Worm (Caenorhabditis elegans) whole organism, L3 larva: ENCODE results near the gene F23F1.4.

Source experiments
- R02D3.7 ChIP-seq: fragments of 150-350 bp; optimal IDR thresholded peaks from 2 replicates; lab custom pipeline; 2014; ENCODE audit warnings: missing biosample characterization, missing genetic modification characterization
- ZK546.5 ChIP-seq: sonication (generic microtip); optimal IDR thresholded peaks from 2 replicates; lab custom pipeline; 2017; ENCODE audit warnings: missing biosample characterization, missing genetic modification characterization
- ama-1 ChIP-seq: fragments of 150-350 bp; optimal IDR thresholded peaks from 2 replicates; lab custom pipeline; 2018
- ceh-16 ChIP-seq: sonication (generic microtip); optimal IDR thresholded peaks from 2 replicates; lab custom pipeline; 2017; ENCODE audit warnings: missing biosample characterization, missing genetic modification characterization
- ceh-28 ChIP-seq: fragments of 150-350 bp; optimal IDR thresholded peaks from 2 replicates; lab custom pipeline; 2014; ENCODE audit warnings: missing biosample characterization, missing genetic modification reagents, missing genetic modification characterization
- ceh-9 ChIP-seq: sonication (generic microtip); optimal IDR thresholded peaks from 2 replicates; lab custom pipeline; 2018; ENCODE audit warnings: missing biosample characterization, missing genetic modification characterization
- egl-27 ChIP-seq: sonication (generic microtip); optimal IDR thresholded peaks from 4 replicates; lab custom pipeline; 2017; ENCODE audit warnings: missing biosample characterization, missing genetic modification reagents, missing genetic modification characterization
- egl-5 ChIP-seq: fragments of 150-350 bp; optimal IDR thresholded peaks from 2 replicates; lab custom pipeline; 2017; ENCODE audit warnings: missing biosample characterization, missing genetic modification reagents, missing genetic modification characterization, inconsistent platforms
- elt-1 ChIP-seq: fragments of 150-350 bp; optimal IDR thresholded peaks from 2 replicates; lab custom pipeline; 2014; ENCODE audit warnings: missing biosample characterization, missing genetic modification characterization
- elt-2 ChIP-seq: sonication (generic microtip); optimal IDR thresholded peaks from 2 replicates; lab custom pipeline; 2016; ENCODE audit warnings: missing genetic modification reagents, mild to moderate bottlenecking, missing genetic modification characterization, missing compliant biosample characterization
- elt-3 ChIP-seq, 3 experiments: fragments of 150-350 bp in 1 of 3; sonication (generic microtip) in 2 of 3; optimal IDR thresholded peaks; 2 replicates in 2 of 3; 4 replicates in 1 of 3; lab custom pipeline; 2014 to 2017; ENCODE audit warnings: missing biosample characterization in 3 of 3, missing genetic modification characterization in 3 of 3
- eor-1 ChIP-seq, 2 experiments: fragments of 150-350 bp; optimal IDR thresholded peaks; 2 replicates each; lab custom pipeline; 2014 to 2018; ENCODE audit warnings: missing biosample characterization in 2 of 2, missing genetic modification characterization in 2 of 2
- fkh-2 ChIP-seq: fragments of 150-350 bp; optimal IDR thresholded peaks from 2 replicates; lab custom pipeline; 2014; ENCODE audit warnings: missing biosample characterization, missing genetic modification reagents, missing genetic modification characterization
- fos-1 ChIP-seq: fragments of 150-350 bp; optimal IDR thresholded peaks from 2 replicates; lab custom pipeline; 2014; ENCODE audit warnings: missing biosample characterization, missing genetic modification characterization
- hmg-11 ChIP-seq: sonication (generic microtip); optimal IDR thresholded peaks from 2 replicates; lab custom pipeline; 2016; ENCODE audit warnings: missing genetic modification characterization, missing compliant biosample characterization
- jun-1 ChIP-seq: fragments of 150-350 bp; optimal IDR thresholded peaks from 2 replicates; lab custom pipeline; 2014; ENCODE audit warnings: missing biosample characterization, missing genetic modification reagents, missing genetic modification characterization
- lin-15B ChIP-seq: fragments of 150-350 bp; optimal IDR thresholded peaks from 2 replicates; lab custom pipeline; 2014; ENCODE audit warnings: missing biosample characterization, missing genetic modification characterization
- lin-39 ChIP-seq: fragments of 150-350 bp; optimal IDR thresholded peaks from 2 replicates; lab custom pipeline; 2018; ENCODE audit warnings: missing biosample characterization, missing genetic modification reagents, missing genetic modification characterization
- lsy-12 ChIP-seq: sonication (generic microtip); optimal IDR thresholded peaks from 2 replicates; lab custom pipeline; 2016; ENCODE audit warnings: mild to moderate bottlenecking, missing genetic modification characterization, missing compliant biosample characterization
- mdl-1 ChIP-seq: fragments of 150-350 bp; optimal IDR thresholded peaks from 2 replicates; lab custom pipeline; 2014; ENCODE audit warnings: missing biosample characterization, missing genetic modification characterization
- nfya-1 ChIP-seq: sonication (generic microtip); optimal IDR thresholded peaks from 2 replicates; lab custom pipeline; 2017; ENCODE audit warnings: missing genetic modification characterization, mild to moderate bottlenecking, missing compliant biosample characterization, antibody characterized with exemption, moderate library complexity; ENCODE audit not compliant: insufficient read depth
- nhr-11 ChIP-seq: fragments of 150-350 bp; optimal IDR thresholded peaks from 2 replicates; lab custom pipeline; 2014; ENCODE audit warnings: missing biosample characterization, missing genetic modification characterization
- nhr-12 ChIP-seq: fragments of 150-350 bp; optimal IDR thresholded peaks from 2 replicates; lab custom pipeline; 2014; ENCODE audit warnings: missing biosample characterization, missing genetic modification characterization
- nhr-23 ChIP-seq: fragments of 150-350 bp; optimal IDR thresholded peaks from 2 replicates; lab custom pipeline; 2014; ENCODE audit warnings: missing biosample characterization, missing genetic modification reagents, missing genetic modification characterization
- nhr-237 ChIP-seq: fragments of 150-350 bp; optimal IDR thresholded peaks from 2 replicates; lab custom pipeline; 2014; ENCODE audit warnings: missing biosample characterization, missing genetic modification characterization
- nhr-25 ChIP-seq: sonication (generic microtip); optimal IDR thresholded peaks from 2 replicates; lab custom pipeline; 2017; ENCODE audit warnings: missing biosample characterization, missing genetic modification characterization
- nhr-28 ChIP-seq: fragments of 150-350 bp; optimal IDR thresholded peaks from 2 replicates; lab custom pipeline; 2014; ENCODE audit warnings: missing biosample characterization, missing genetic modification characterization
- nhr-43 ChIP-seq: sonication (generic microtip); optimal IDR thresholded peaks from 2 replicates; lab custom pipeline; 2016; ENCODE audit warnings: mild to moderate bottlenecking, missing genetic modification characterization, missing compliant biosample characterization; ENCODE audit not compliant: poor library complexity, severe bottlenecking
- nhr-67 ChIP-seq: fragments of 150-350 bp; optimal IDR thresholded peaks from 2 replicates; lab custom pipeline; 2014; ENCODE audit warnings: missing biosample characterization, missing genetic modification characterization
- nhr-76 ChIP-seq: fragments of 150-350 bp; sonication (generic microtip); optimal IDR thresholded peaks from 5 replicates; lab custom pipeline; 2014; ENCODE audit warnings: missing biosample characterization, missing genetic modification characterization
- nhr-77 ChIP-seq: fragments of 150-350 bp; optimal IDR thresholded peaks from 2 replicates; lab custom pipeline; 2014; ENCODE audit warnings: missing biosample characterization, missing genetic modification characterization
- pha-4 ChIP-seq: fragments of 150-350 bp; optimal IDR thresholded peaks from 2 replicates; lab custom pipeline; 2014; ENCODE audit warnings: missing biosample characterization, missing genetic modification reagents, missing genetic modification characterization
- pqm-1 ChIP-seq: fragments of 150-350 bp; optimal IDR thresholded peaks from 2 replicates; lab custom pipeline; 2017; ENCODE audit warnings: missing biosample characterization, missing genetic modification characterization, inconsistent platforms
- skn-1 ChIP-seq: fragments of 150-350 bp; optimal IDR thresholded peaks from 2 replicates; lab custom pipeline; 2014; ENCODE audit warnings: missing biosample characterization, missing genetic modification characterization
- snpc-4 ChIP-seq: fragments of 150-350 bp; optimal IDR thresholded peaks from 2 replicates; lab custom pipeline; 2014; ENCODE audit warnings: missing biosample characterization, missing genetic modification characterization
- tbx-2 ChIP-seq: sonication (generic microtip); optimal IDR thresholded peaks from 2 replicates; lab custom pipeline; 2016; ENCODE audit warnings: mild to moderate bottlenecking, missing genetic modification characterization, missing compliant biosample characterization
- unc-39 ChIP-seq: sonication (generic microtip); optimal IDR thresholded peaks from 4 replicates; lab custom pipeline; 2017; ENCODE audit warnings: missing biosample characterization, missing genetic modification characterization
- unc-62 ChIP-seq: fragments of 150-350 bp; sonication (generic microtip); optimal IDR thresholded peaks from 4 replicates; lab custom pipeline; 2014; ENCODE audit warnings: missing biosample characterization, missing genetic modification reagents, missing genetic modification characterization
- ztf-4 ChIP-seq: fragments of 150-350 bp; optimal IDR thresholded peaks from 2 replicates; lab custom pipeline; 2014; ENCODE audit warnings: missing biosample characterization, missing genetic modification characterization

The F23F1.4 gene

DNA sequence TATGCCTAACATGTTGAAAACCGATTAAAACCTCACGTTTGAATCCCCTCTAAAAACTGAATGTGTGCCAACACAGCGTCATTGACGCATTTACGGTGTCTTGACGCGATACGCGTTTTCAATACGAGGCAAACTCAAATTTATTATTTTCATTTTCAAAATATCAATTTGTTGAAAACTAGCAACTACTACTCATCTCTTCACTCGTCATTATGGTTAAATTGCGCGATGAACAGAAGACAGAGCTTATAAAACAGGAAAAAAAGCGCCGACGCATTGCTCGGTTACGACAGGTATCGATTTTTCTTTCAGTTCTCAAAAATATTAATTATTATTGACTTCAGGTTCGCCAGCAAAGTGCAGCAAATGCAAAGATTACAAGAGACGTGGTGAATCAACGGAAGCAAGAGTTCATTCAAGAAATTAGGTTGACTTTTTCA lies 3.6 kb downstream of the F23F1.4 start, which contains the start of gene enee-1 (continued):
- TF ChIP-seq ztf-4 (tag; lab: Kevin White, UChicago) (peak; percentile 79), nfya-1 (tag; lab: Kevin White, UChicago) (peak; percentile 90), ZK546.5 (tag; lab: Kevin White, UChicago) (no peak)

ce11 chrII:23739-24138 lies 4.5 kb downstream of the F23F1.4 start:
- TF ChIP-seq ama-1 (lab: Kevin White, UChicago) (peak; percentile 14), nhr-23 (tag; lab: Kevin White, UChicago) (no peak)
- TF ChIP-seq, all 47 proteins: peak for 1

DNA sequence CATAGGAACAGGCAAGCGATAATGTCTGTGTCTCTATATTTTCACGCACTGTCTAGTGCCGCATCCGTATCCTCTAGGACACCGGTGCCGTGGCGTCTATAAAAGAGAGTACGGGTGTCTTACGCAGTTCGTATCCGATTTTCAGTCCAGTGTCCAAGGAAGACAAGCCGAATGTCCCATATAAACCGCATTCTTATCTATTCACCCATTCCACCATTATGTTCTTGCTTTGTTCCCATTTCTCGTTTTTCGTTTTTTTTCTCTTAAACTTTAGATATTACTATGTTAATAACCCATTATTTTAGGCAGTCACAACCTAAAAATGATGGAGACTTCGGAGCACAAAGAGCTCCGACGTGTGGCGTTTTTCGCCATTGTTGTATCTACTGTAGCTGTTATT lies 5.2 kb downstream of the F23F1.4 start, which contains the start of gene sqt-2:
sqt-2 (plus strand) TSS at position 301 of the 400 bp plus-strand sequence.
- TF ChIP-seq pqm-1 (tag; lab: Kevin White, UChicago): no peak
- peak; percentile 39 for TF ChIP-seq nhr-25 (tag; lab: Kevin White, UChicago)
- peak; percentile 49 for TF ChIP-seq nhr-43 (tag; lab: Kevin White, UChicago)
- TF ChIP-seq lsy-12: no peak
- peak; percentile 18 for TF ChIP-seq nhr-23 (tag; lab: Kevin White, UChicago)
- TF ChIP-seq, all 47 proteins: peak for 3

DNA sequence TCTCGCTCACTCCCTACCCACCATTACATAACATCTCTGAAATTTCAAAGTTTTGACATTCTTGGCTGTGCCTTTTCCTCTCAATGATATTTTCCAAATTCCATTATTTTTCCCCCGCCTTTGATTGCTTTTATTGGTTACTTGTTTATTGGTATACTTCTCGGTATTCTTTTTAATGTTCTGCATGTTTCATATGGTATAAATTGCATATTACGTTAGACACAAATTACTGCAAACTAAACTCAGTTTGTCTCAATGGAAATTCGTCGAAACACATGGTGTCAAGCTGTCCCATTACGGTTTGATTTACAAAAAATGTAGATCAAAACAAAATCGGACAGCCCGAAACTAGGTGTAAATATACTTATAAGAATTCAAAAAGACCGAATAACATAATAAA lies 6.3 kb downstream of the F23F1.4 start:
- no peak for TF ChIP-seq egl-27 (tag; lab: Kevin White, UChicago)
- TF ChIP-seq nhr-67 (tag; lab: Kevin White, UChicago): no peak
- no peak for TF ChIP-seq ceh-9 (tag; lab: Kevin White, UChicago)
- TF ChIP-seq nhr-25 (tag; lab: Kevin White, UChicago): no peak
- TF ChIP-seq fos-1 (tag; lab: Kevin White, UChicago): no peak
- no peak for TF ChIP-seq ceh-16 (tag; lab: Kevin White, UChicago)
- TF ChIP-seq hmg-11 (tag; lab: Kevin White, UChicago): no peak
- no peak for TF ChIP-seq ama-1 (lab: Kevin White, UChicago)
- TF ChIP-seq snpc-4 (tag; lab: Kevin White, UChicago): no peak

- no peak for TF ChIP-seq nhr-67 (tag; lab: Kevin White, UChicago)
- no peak for TF ChIP-seq fkh-2 (tag; lab: Kevin White, UChicago)
- TF ChIP-seq elt-1 (tag; lab: Kevin White, UChicago): no peak
- no peak for TF ChIP-seq ceh-9 (tag; lab: Kevin White, UChicago)
- no peak for TF ChIP-seq nhr-76 (tag; lab: Kevin White, UChicago)
- TF ChIP-seq ama-1 (lab: Kevin White, UChicago): no peak
- no peak for TF ChIP-seq egl-27 (tag; lab: Kevin White, UChicago)
- TF ChIP-seq skn-1 (tag; lab: Kevin White, UChicago): no peak
- no peak for TF ChIP-seq pha-4
- TF ChIP-seq nhr-77 (tag; lab: Kevin White, UChicago): no peak
- TF ChIP-seq unc-62 (GFP tag; lab: Kevin White, UChicago): no peak
- TF ChIP-seq lin-15B: no peak
- TF ChIP-seq nhr-237: no peak
- TF ChIP-seq ztf-4 (tag; lab: Kevin White, UChicago): no peak
- no peak for TF ChIP-seq nhr-12 (tag; lab: Kevin White, UChicago)
- TF ChIP-seq hmg-11 (tag; lab: Kevin White, UChicago): no peak
- no peak for TF ChIP-seq elt-2 (tag; lab: Kevin White, UChicago)
Observed at ce11 chrII:19238-19637, 9.0 kb downstream of the F23F1.4 start, which contains the start of gene gmeb-1. TSS of gene gmeb-1 (plus strand) at chrII:19538.

ce11 chrII:18787-19186 lies 9.4 kb downstream of the F23F1.4 start:
- TF ChIP-seq fos-1 (tag; lab: Kevin White, UChicago): no peak
- peak; percentile 68 for TF ChIP-seq mdl-1 (tag; lab: Kevin White, UChicago)
- peak; percentile 75 for TF ChIP-seq nfya-1 (tag; lab: Kevin White, UChicago)
- TF ChIP-seq jun-1 (tag; lab: Kevin White, UChicago): peak; percentile 72
- TF ChIP-seq unc-39: no peak
- TF ChIP-seq lsy-12: peak; percentile 26
- TF ChIP-seq nhr-11: no peak
- TF ChIP-seq nhr-28 (tag; lab: Kevin White, UChicago): no peak
- peak; percentile 58 for TF ChIP-seq lin-15B
- TF ChIP-seq ztf-4 (tag; lab: Kevin White, UChicago): peak; percentile 46
- TF ChIP-seq tbx-2 (tag; lab: Kevin White, UChicago): peak; percentile 42
- peak; percentile 96 for TF ChIP-seq hmg-11 (tag; lab: Kevin White, UChicago)
- TF ChIP-seq R02D3.7: peak; percentile 12
- TF ChIP-seq snpc-4 (tag; lab: Kevin White, UChicago): peak; percentile 51
- TF ChIP-seq lin-39 (tag; lab: Kevin White, UChicago): peak; percentile 85
- TF ChIP-seq nhr-25 (tag; lab: Kevin White, UChicago): peak; percentile 95
- TF ChIP-seq elt-3 (tag; optimal IDR thresholded peaks at IDR 0.05; lab: Kevin White, UChicago): peak in 1 of 3 experiments; percentile 61
- TF ChIP-seq ceh-28: peak; percentile 60
- TF ChIP-seq elt-2 (tag; lab: Kevin White, UChicago): peak; percentile 66
- TF ChIP-seq nhr-43 (tag; lab: Kevin White, UChicago): peak; percentile 56
- TF ChIP-seq eor-1 (tag; optimal IDR thresholded peaks at IDR 0.05; lab: Kevin White, UChicago): no peak
- peak; percentile 9 for TF ChIP-seq pqm-1 (tag; lab: Kevin White, UChicago)
- peak; percentile 85 for TF ChIP-seq egl-5 (tag; lab: Kevin White, UChicago)
- TF ChIP-seq nhr-23 (tag; lab: Kevin White, UChicago): peak; percentile 81
- TF ChIP-seq, all 47 proteins: peak for 19
